Fruit fly (Drosophila melanogaster): Measurements from ENCODE around the gene kar.

kar gene

dm6 chr3R:12722392-12722914 lies 33.3 kb upstream of the kar start, which contains the start of gene Men (continued):
- TF ChIP-seq Eip93F (GFP tag; optimal IDR thresholded peaks at IDR 0.05) (no peak), CG6854 (GFP tag; optimal IDR thresholded peaks at IDR 0.05) (no peak), dac (GFP tag; optimal IDR thresholded peaks at IDR 0.05) (no peak), ss (GFP tag; optimal IDR thresholded peaks at IDR 0.05) (peak; percentile 48 to 56), CG32006 (GFP tag; optimal IDR thresholded peaks at IDR 0.05) (peak; percentile 73), Lpt (GFP tag; optimal IDR thresholded peaks at IDR 0.05) (peak; percentile 49), CG15336 (GFP tag; IDR thresholded peaks at IDR 0.05) (peak; percentile 83), CG8319 (GFP tag; optimal IDR thresholded peaks at IDR 0.05) (no peak), spab (GFP tag; optimal IDR thresholded peaks at IDR 0.05) (peak; percentile 22), OdsH (GFP tag; optimal IDR thresholded peaks at IDR 0.05) (peak; percentile 52), CG4318 (GFP tag; optimal IDR thresholded peaks at IDR 0.05) (peak; percentile 56), net (GFP tag; optimal IDR thresholded peaks at IDR 0.05) (peak; percentile 39), CG6276 (GFP tag; optimal IDR thresholded peaks at IDR 0.05) (peak; percentile 59), Sox14 (GFP tag; optimal IDR thresholded peaks at IDR 0.05) (peak; percentile 37), Eip78C (GFP tag) (peak; percentile 85), Smox (GFP tag; optimal IDR thresholded peaks at IDR 0.05) (peak; percentile 39), CG3919 (GFP tag; optimal IDR thresholded peaks at IDR 0.05) (peak; percentile 37), eg (GFP tag; IDR thresholded peaks at IDR 0.05) (peak; percentile 71), esn (GFP tag; optimal IDR thresholded peaks at IDR 0.05) (peak; percentile 55), svp (GFP tag) (peak; percentile 73), Hr38 (GFP tag; optimal IDR thresholded peaks at IDR 0.05) (no peak), topi (GFP tag; optimal IDR thresholded peaks at IDR 0.05) (peak; percentile 59), fkh (GFP tag; optimal IDR thresholded peaks at IDR 0.05) (no peak), CG9139 (GFP tag; optimal IDR thresholded peaks at IDR 0.05) (peak; percentile 9), fd85E (GFP tag; optimal IDR thresholded peaks at IDR 0.05) (no peak), CG3032 (tag; optimal IDR thresholded peaks at IDR 0.05) (peak; percentile 71), CG10631 (GFP tag; optimal IDR thresholded peaks at IDR 0.05) (peak; percentile 32), achi (GFP tag; optimal IDR thresholded peaks at IDR 0.05) (peak; percentile 60), Met (GFP tag; optimal IDR thresholded peaks at IDR 0.05) (peak; percentile 61), CG1621 (tag; optimal IDR thresholded peaks at IDR 0.05) (peak; percentile 7), Sox15 (GFP tag; optimal IDR thresholded peaks at IDR 0.05) (no peak), CG11294 (GFP tag; IDR thresholded peaks at IDR 0.05) (peak; percentile 61; the same call in 1 of the 2 replicates)

dm6 chr3R:12720344-12721200 lies 31.4 kb upstream of the kar start:
- TF ChIP-seq Eip78C (GFP tag) (peak; percentile 79), Smox (GFP tag; optimal IDR thresholded peaks at IDR 0.05) (no peak), CG9139 (GFP tag; optimal IDR thresholded peaks at IDR 0.05) (no peak), Eip75B (GFP tag; optimal IDR thresholded peaks at IDR 0.05) (no peak), OdsH (GFP tag; optimal IDR thresholded peaks at IDR 0.05) (no peak), Hr39 (GFP tag; optimal IDR thresholded peaks at IDR 0.05) (no peak), Gug (GFP tag; IDR thresholded peaks at IDR 0.05) (no peak), dac (GFP tag; optimal IDR thresholded peaks at IDR 0.05) (no peak), CG6808 (GFP tag; optimal IDR thresholded peaks at IDR 0.05) (no peak), fd59A (GFP tag; optimal IDR thresholded peaks at IDR 0.05) (no peak), fd85E (GFP tag; optimal IDR thresholded peaks at IDR 0.05) (no peak), CG6792 (GFP tag; optimal IDR thresholded peaks at IDR 0.05) (peak; percentile 3), ss (GFP tag; optimal IDR thresholded peaks at IDR 0.05) (no peak), CG4318 (GFP tag; optimal IDR thresholded peaks at IDR 0.05) (no peak), CG6163 (GFP tag; IDR thresholded peaks at IDR 0.05) (peak; percentile 51; the same call in 1 of the 3 replicates), CG8632 (GFP tag; optimal IDR thresholded peaks at IDR 0.05) (no peak), Sox14 (GFP tag; optimal IDR thresholded peaks at IDR 0.05) (no peak), vri (GFP tag; optimal IDR thresholded peaks at IDR 0.05) (no peak), net (GFP tag; optimal IDR thresholded peaks at IDR 0.05) (no peak), fkh (GFP tag; optimal IDR thresholded peaks at IDR 0.05) (no peak), CG15336 (GFP tag; IDR thresholded peaks at IDR 0.05) (0 out of 2 replicates have a peak, but pooled peaks have one; percentile 31), CG32006 (GFP tag; optimal IDR thresholded peaks at IDR 0.05) (peak; percentile 7), svp (GFP tag) (peak; percentile 96), CG11294 (GFP tag; IDR thresholded peaks at IDR 0.05) (no peak), CG3032 (tag; optimal IDR thresholded peaks at IDR 0.05) (no peak), salr (GFP tag; optimal IDR thresholded peaks at IDR 0.05) (peak in 1 of 2 experiments; percentile 13), eg (GFP tag; IDR thresholded peaks at IDR 0.05) (no peak), CG16779 (tag; optimal IDR thresholded peaks at IDR 0.05) (no peak), esn (GFP tag; optimal IDR thresholded peaks at IDR 0.05) (no peak), CG10669 (GFP tag; optimal IDR thresholded peaks at IDR 0.05) (no peak), CG6276 (GFP tag; optimal IDR thresholded peaks at IDR 0.05) (no peak), lz (GFP tag; optimal IDR thresholded peaks at IDR 0.05) (no peak), CG31627 (GFP tag; optimal IDR thresholded peaks at IDR 0.05) (no peak)
